Fruit fly (Drosophila melanogaster): ENCODE data around the gene CG9570.
"Not testable (repeated sequence)": the region's sequence is repeated elsewhere in the genome, so short reads cannot be mapped to it uniquely, and the experiment has no call there.

CG9570 gene

dm6 chrX:20092308-20092707 is 41.2 kb downstream of the CG9570 start, which contains the start of gene fd19B:
fd19B (minus strand) TSS chrX:20092408.
- no peak for TF ChIP-seq CG9705 (GFP tag; optimal IDR thresholded peaks at IDR 0.05)
- no peak for TF ChIP-seq dmrt93B (GFP tag; optimal IDR thresholded peaks at IDR 0.05)

DNA sequence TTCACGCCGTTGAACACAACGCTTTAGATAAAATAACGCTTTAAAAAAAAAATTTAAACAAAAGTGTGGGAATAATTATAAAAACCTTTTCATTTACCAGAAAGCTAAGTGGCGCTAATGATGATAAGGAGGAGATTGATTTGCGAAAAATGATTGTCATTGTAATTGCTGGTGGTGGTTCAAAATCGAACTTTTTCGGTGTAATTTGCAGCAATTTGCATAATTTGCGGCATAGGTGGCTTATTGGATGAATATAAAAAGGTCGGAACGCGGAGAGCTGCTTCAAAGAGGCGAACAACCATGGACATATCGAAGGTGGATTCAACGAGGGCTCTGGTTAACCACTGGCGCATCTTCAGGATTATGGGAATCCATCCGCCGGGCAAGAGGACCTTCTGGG is 43.0 kb downstream of the CG9570 start, which contains the start of gene Or19b:
Or19b (plus strand) TSS at position 301 of the 400 bp plus-strand sequence.
- not testable (repeated sequence) for TF ChIP-seq HLH106 (tag; optimal IDR thresholded peaks at IDR 0.05); CrebA (GFP tag; optimal IDR thresholded peaks at IDR 0.05; ENCODE audit: borderline replicate concordance); rgr (GFP tag; optimal IDR thresholded peaks at IDR 0.05)

- not testable (repeated sequence) for TF ChIP-seq tai, dmrt93B, rgr (GFP tag; optimal IDR thresholded peaks at IDR 0.05)
Measured at dm6 chrX:20096374-20096773, 45.3 kb downstream of the CG9570 start, which contains the start of gene CG42581. CG42581 (minus strand) TSS chrX:20096474.

All from whole organism, wandering third instar larva.